Worm (Caenorhabditis elegans) whole organism, mixed stage, embryonic: ENCODE measurements around the gene mrp-7.

ENCODE experiments used
- M03D4.4 ChIP-seq: sonication (generic microtip); optimal IDR thresholded peaks from 2 replicates; lab custom pipeline; 2017; ENCODE audit warnings: mild to moderate bottlenecking, missing genetic modification characterization, missing compliant biosample characterization
- bed-3 ChIP-seq: fragments of 200-800 bp; sonication (Bioruptor generic); optimal IDR thresholded peaks from 3 replicates; lab custom pipeline; 2018; ENCODE audit warnings: mild to moderate bottlenecking, missing genetic modification characterization, moderate library complexity, missing compliant biosample characterization
- blmp-1 ChIP-seq: fragments of 150-350 bp; optimal IDR thresholded peaks from 2 replicates; lab custom pipeline; 2014; ENCODE audit warnings: missing biosample characterization, missing genetic modification characterization
- ceh-39 ChIP-seq: fragments of 150-350 bp; optimal IDR thresholded peaks from 2 replicates; lab custom pipeline; 2014; ENCODE audit warnings: missing biosample characterization, missing genetic modification characterization
- ceh-83 ChIP-seq: fragments of 200-800 bp; sonication (Bioruptor generic); optimal IDR thresholded peaks from 2 replicates; lab custom pipeline; 2018; ENCODE audit warnings: mild to moderate bottlenecking, missing genetic modification characterization, missing compliant biosample characterization
- ces-1 ChIP-seq: fragments of 150-350 bp; optimal IDR thresholded peaks from 2 replicates; lab custom pipeline; 2014; ENCODE audit warnings: missing biosample characterization, missing genetic modification reagents, missing genetic modification characterization
- cnd-1 ChIP-seq: fragments of 200-800 bp; sonication (Bioruptor generic); optimal IDR thresholded peaks from 2 replicates; lab custom pipeline; 2018; ENCODE audit warnings: mild to moderate bottlenecking, missing genetic modification characterization, missing compliant biosample characterization
- drap-1 ChIP-seq: fragments of 200-800 bp; sonication (Bioruptor generic); optimal IDR thresholded peaks from 3 replicates; lab custom pipeline; 2018; ENCODE audit warnings: mild to moderate bottlenecking, missing genetic modification characterization, missing compliant biosample characterization
- elt-1 ChIP-seq: sonication (generic microtip); optimal IDR thresholded peaks from 2 replicates; lab custom pipeline; 2017; ENCODE audit warnings: missing genetic modification characterization, mild to moderate bottlenecking, missing compliant biosample characterization, antibody characterized with exemption, moderate library complexity, borderline replicate concordance; ENCODE audit not compliant: insufficient read depth
- elt-3 ChIP-seq: fragments of 150-350 bp; optimal IDR thresholded peaks from 2 replicates; lab custom pipeline; 2014; ENCODE audit warnings: missing biosample characterization, missing genetic modification characterization
- ham-2 ChIP-seq: fragments of 200-800 bp; sonication (Bioruptor generic); optimal IDR thresholded peaks from 2 replicates; lab custom pipeline; 2018; ENCODE audit warnings: mild to moderate bottlenecking, missing genetic modification characterization, missing compliant biosample characterization
- lin-13 ChIP-seq: fragments of 150-350 bp; optimal IDR thresholded peaks from 2 replicates; lab custom pipeline; 2014; ENCODE audit warnings: missing biosample characterization, missing genetic modification characterization
- lin-32 ChIP-seq: fragments of 200-800 bp; sonication (Bioruptor generic); optimal IDR thresholded peaks from 2 replicates; lab custom pipeline; 2018; ENCODE audit warnings: mild to moderate bottlenecking, missing genetic modification characterization, missing compliant biosample characterization
- lsy-2 ChIP-seq: fragments of 150-350 bp; optimal IDR thresholded peaks from 2 replicates; lab custom pipeline; 2014; ENCODE audit warnings: missing biosample characterization, missing genetic modification characterization
- mab-5 ChIP-seq: fragments of 150-350 bp; optimal IDR thresholded peaks from 2 replicates; lab custom pipeline; 2014; ENCODE audit warnings: missing biosample characterization, missing genetic modification characterization
- mep-1 ChIP-seq: fragments of 150-350 bp; optimal IDR thresholded peaks from 2 replicates; lab custom pipeline; 2017; ENCODE audit warnings: missing biosample characterization, missing genetic modification reagents, missing genetic modification characterization, inconsistent platforms
- mls-2 ChIP-seq: sonication (generic microtip); optimal IDR thresholded peaks from 2 replicates; lab custom pipeline; 2016; ENCODE audit warnings: mild to moderate bottlenecking, missing genetic modification characterization, moderate library complexity, missing compliant biosample characterization
- nhr-12 ChIP-seq: fragments of 150-350 bp; optimal IDR thresholded peaks from 2 replicates; lab custom pipeline; 2014; ENCODE audit warnings: missing biosample characterization, missing genetic modification characterization
- nhr-2 ChIP-seq: fragments of 150-350 bp; optimal IDR thresholded peaks from 2 replicates; lab custom pipeline; 2014; ENCODE audit warnings: missing biosample characterization, missing genetic modification characterization
- nhr-28 ChIP-seq: fragments of 150-350 bp; optimal IDR thresholded peaks from 2 replicates; lab custom pipeline; 2014; ENCODE audit warnings: missing biosample characterization, missing genetic modification characterization
- nhr-76 ChIP-seq: sonication (generic microtip); optimal IDR thresholded peaks from 2 replicates; lab custom pipeline; 2017; ENCODE audit warnings: missing biosample characterization, missing genetic modification characterization
- pha-4 ChIP-seq: fragments of 150-350 bp; optimal IDR thresholded peaks from 2 replicates; lab custom pipeline; 2018; ENCODE audit warnings: missing biosample characterization, missing genetic modification reagents, missing genetic modification characterization
- sem-2 ChIP-seq: fragments of 200-800 bp; sonication (Bioruptor generic); optimal IDR thresholded peaks from 2 replicates; lab custom pipeline; 2018; ENCODE audit warnings: mild to moderate bottlenecking, missing genetic modification characterization, missing compliant biosample characterization
- snpc-4 ChIP-seq: fragments of 150-350 bp; optimal IDR thresholded peaks from 2 replicates; lab custom pipeline; 2014; ENCODE audit warnings: missing biosample characterization, missing genetic modification characterization
- sptf-1 ChIP-seq: sonication (generic microtip); optimal IDR thresholded peaks from 2 replicates; lab custom pipeline; 2017; ENCODE audit warnings: mild to moderate bottlenecking, missing genetic modification characterization, moderate library complexity, missing compliant biosample characterization
- tbx-8 ChIP-seq: fragments of 200-800 bp; sonication (Bioruptor generic); optimal IDR thresholded peaks from 2 replicates; lab custom pipeline; 2018; ENCODE audit warnings: mild to moderate bottlenecking, missing genetic modification characterization, moderate library complexity, missing compliant biosample characterization
- unc-120 ChIP-seq: sonication (generic microtip); optimal IDR thresholded peaks from 2 replicates; lab custom pipeline; 2017; ENCODE audit warnings: missing genetic modification characterization, missing compliant biosample characterization; ENCODE audit not compliant: poor library complexity, severe bottlenecking
- unc-39 ChIP-seq: fragments of 150-350 bp; optimal IDR thresholded peaks from 2 replicates; lab custom pipeline; 2014; ENCODE audit warnings: missing biosample characterization, missing genetic modification characterization
- unc-62 ChIP-seq: fragments of 150-350 bp; optimal IDR thresholded peaks from 2 replicates; lab custom pipeline; 2014; ENCODE audit warnings: missing biosample characterization, missing genetic modification reagents, missing genetic modification characterization

Gene mrp-7

ce11 chrV:19737458-19737857 lies 62.8 kb downstream of the mrp-7 start, which contains the start of gene W04E12.7:
Gene W04E12.7, minus strand, starts transcription at chrV:19737558.
- TF ChIP-seq unc-62 (GFP tag; lab: Kevin White, UChicago) (no peak), nhr-28 (tag; lab: Kevin White, UChicago) (no peak), unc-120 (tag; lab: Kevin White, UChicago) (no peak), elt-3 (no peak), elt-1 (tag; lab: Kevin White, UChicago) (no peak)

ce11 chrV:19738117-19738516 lies 63.5 kb downstream of the mrp-7 start, which contains the start of gene fbxa-131:
Gene fbxa-131, plus strand, starts transcription at chrV:19738417.
- no peak for TF ChIP-seq sptf-1 (tag; lab: Kevin White, UChicago)
- no peak for TF ChIP-seq elt-3
- TF ChIP-seq lin-32, result no peak
- no peak for TF ChIP-seq unc-62 (GFP tag; lab: Kevin White, UChicago)
- no peak for TF ChIP-seq mab-5
- no peak for TF ChIP-seq nhr-2 (tag; lab: Kevin White, UChicago)
- TF ChIP-seq M03D4.4, result no peak
- no peak for TF ChIP-seq mep-1 (tag; lab: Kevin White, UChicago)
- TF ChIP-seq tbx-8 (GFP tag; lab: Kevin White, UChicago), result no peak
- TF ChIP-seq ham-2 (GFP tag; lab: Kevin White, UChicago), result no peak
- no peak for TF ChIP-seq lsy-2 (tag; lab: Kevin White, UChicago)
- TF ChIP-seq nhr-28 (tag; lab: Kevin White, UChicago), result no peak
- TF ChIP-seq unc-39 (tag; lab: Kevin White, UChicago), result no peak
- TF ChIP-seq drap-1, result no peak
- no peak for TF ChIP-seq snpc-4 (tag; lab: Kevin White, UChicago)

ce11 chrV:19741034-19741433 lies 66.4 kb downstream of the mrp-7 start, which contains the start of gene W04E12.2:
Gene W04E12.2, minus strand, starts transcription at chrV:19741134.
- TF ChIP-seq unc-120 (tag; lab: Kevin White, UChicago) (no peak), sptf-1 (tag; lab: Kevin White, UChicago) (no peak), drap-1 (no peak), nhr-2 (tag; lab: Kevin White, UChicago) (no peak), tbx-8 (GFP tag; lab: Kevin White, UChicago) (no peak), pha-4 (no peak), nhr-12 (tag; lab: Kevin White, UChicago) (no peak)

- TF ChIP-seq cnd-1 (tag; lab: Kevin White, UChicago) (no peak), lin-13 (tag; lab: Kevin White, UChicago) (no peak), bed-3 (GFP tag; lab: Kevin White, UChicago) (no peak), mep-1 (tag; lab: Kevin White, UChicago) (no peak), blmp-1 (no peak), sem-2 (GFP tag; lab: Kevin White, UChicago) (no peak), ceh-83 (GFP tag; lab: Kevin White, UChicago) (no peak), ceh-39 (tag; lab: Kevin White, UChicago) (no peak), nhr-76 (tag; lab: Kevin White, UChicago) (no peak), ces-1 (GFP tag; lab: Kevin White, UChicago) (no peak), unc-39 (tag; lab: Kevin White, UChicago) (no peak), mls-2 (tag; lab: Kevin White, UChicago) (no peak)
Measured at ce11 chrV:19741651-19742050, 67.0 kb downstream of the mrp-7 start, which contains the start of gene W04E12.3. Gene W04E12.3, plus strand, starts transcription at chrV:19741951.
